Worm (Caenorhabditis elegans): Measurements from ENCODE around the gene gpla-1.
A peak's percentile ranks its signal among the peaks of the same experiment; 100 is the strongest.

gpla-1 gene

ce11 chrV:11900127-11900526 is 37.5 kb downstream of the gpla-1 start:
- TF ChIP-seq M03D4.4 (tag; optimal IDR thresholded peaks at IDR 0.05) (no peak), ceh-43 (GFP tag; optimal IDR thresholded peaks at IDR 0.05) (no peak), pha-4 (tag; optimal IDR thresholded peaks at IDR 0.05) (no peak)

ce11 chrV:11899149-11899548 is 38.5 kb downstream of the gpla-1 start, which contains the start of gene sma-1:
sma-1 (plus strand) TSS chrV:11899449.
- TF ChIP-seq unc-120 (tag; optimal IDR thresholded peaks at IDR 0.05; ENCODE audit: poor library complexity, severe bottlenecking) (no peak), blmp-1 (tag; optimal IDR thresholded peaks at IDR 0.05) (peak; percentile 15), elt-1 (tag; optimal IDR thresholded peaks at IDR 0.05; ENCODE audit: borderline replicate concordance, insufficient read depth) (peak; percentile 12), ceh-43 (GFP tag; optimal IDR thresholded peaks at IDR 0.05) (no peak), elt-3 (tag; optimal IDR thresholded peaks at IDR 0.05) (no peak), ham-2 (GFP tag; optimal IDR thresholded peaks at IDR 0.05) (no peak), lsy-2 (tag; optimal IDR thresholded peaks at IDR 0.05) (no peak)

- TF ChIP-seq sptf-1 (tag; optimal IDR thresholded peaks at IDR 0.05): no peak
- TF ChIP-seq ztf-11 (tag; optimal IDR thresholded peaks at IDR 0.05): no peak
- TF ChIP-seq lsy-2 (tag; optimal IDR thresholded peaks at IDR 0.05): no peak
- TF ChIP-seq ceh-83 (GFP tag; optimal IDR thresholded peaks at IDR 0.05): no peak
- TF ChIP-seq mep-1 (tag; optimal IDR thresholded peaks at IDR 0.05): no peak
- TF ChIP-seq M03D4.4 (tag; optimal IDR thresholded peaks at IDR 0.05): no peak
- TF ChIP-seq elt-1 (tag; optimal IDR thresholded peaks at IDR 0.05; ENCODE audit: borderline replicate concordance, insufficient read depth): no peak
- no peak for TF ChIP-seq flh-1 (GFP tag; optimal IDR thresholded peaks at IDR 0.05)
- no peak for TF ChIP-seq mls-2 (tag; optimal IDR thresholded peaks at IDR 0.05)
- TF ChIP-seq blmp-1 (tag; optimal IDR thresholded peaks at IDR 0.05): no peak
- no peak for TF ChIP-seq snpc-4 (tag; optimal IDR thresholded peaks at IDR 0.05)
- no peak for TF ChIP-seq nhr-2 (tag; optimal IDR thresholded peaks at IDR 0.05)
Observed at ce11 chrV:11897604-11898003, 40.0 kb downstream of the gpla-1 start.

- TF ChIP-seq nhr-2 (tag; optimal IDR thresholded peaks at IDR 0.05) (no peak), mab-5 (tag; optimal IDR thresholded peaks at IDR 0.05) (no peak), sem-2 (GFP tag; optimal IDR thresholded peaks at IDR 0.05) (no peak), lin-32 (GFP tag; optimal IDR thresholded peaks at IDR 0.05) (no peak), lin-13 (tag; optimal IDR thresholded peaks at IDR 0.05) (peak; percentile 25), nhr-237 (tag; optimal IDR thresholded peaks at IDR 0.05) (no peak), M03D4.4 (tag; optimal IDR thresholded peaks at IDR 0.05) (no peak), blmp-1 (tag; optimal IDR thresholded peaks at IDR 0.05) (no peak), lsy-2 (tag; optimal IDR thresholded peaks at IDR 0.05) (no peak), snpc-4 (tag; optimal IDR thresholded peaks at IDR 0.05) (no peak), nhr-76 (tag; optimal IDR thresholded peaks at IDR 0.05) (no peak), mep-1 (tag; optimal IDR thresholded peaks at IDR 0.05) (peak; percentile 50), nhr-12 (tag; optimal IDR thresholded peaks at IDR 0.05) (peak; percentile 32)
Observed at ce11 chrV:11896322-11896898, 41.2 kb downstream of the gpla-1 start.

- TF ChIP-seq nhr-76 (tag; optimal IDR thresholded peaks at IDR 0.05) (no peak), nhr-28 (tag; optimal IDR thresholded peaks at IDR 0.05) (no peak), ces-1 (GFP tag; optimal IDR thresholded peaks at IDR 0.05) (no peak), M03D4.4 (tag; optimal IDR thresholded peaks at IDR 0.05) (no peak), nhr-12 (tag; optimal IDR thresholded peaks at IDR 0.05) (no peak), lin-13 (tag; optimal IDR thresholded peaks at IDR 0.05) (no peak), ceh-83 (GFP tag; optimal IDR thresholded peaks at IDR 0.05) (no peak), zip-8 (tag; optimal IDR thresholded peaks at IDR 0.05) (no peak), nhr-237 (tag; optimal IDR thresholded peaks at IDR 0.05) (no peak), mls-2 (tag; optimal IDR thresholded peaks at IDR 0.05) (no peak)
Observed at ce11 chrV:11893975-11894374, 43.6 kb downstream of the gpla-1 start, which contains the start of gene K12G11.6. K12G11.6 (plus strand) TSS chrV:11894331.

ce11 chrV:11891143-11891862 is 46.3 kb downstream of the gpla-1 start, which contains the start of the genes sodh-2 and srx-76:
sodh-2 (minus strand) TSS chrV:11891243.
srx-76 (plus strand) TSS chrV:11891812.
- no peak for TF ChIP-seq unc-39 (tag; optimal IDR thresholded peaks at IDR 0.05)
- TF ChIP-seq ztf-11 (tag; optimal IDR thresholded peaks at IDR 0.05): no peak
- no peak for TF ChIP-seq sem-2 (GFP tag; optimal IDR thresholded peaks at IDR 0.05)
- TF ChIP-seq hlh-1 (tag; optimal IDR thresholded peaks at IDR 0.05): no peak
- TF ChIP-seq nhr-12 (tag; optimal IDR thresholded peaks at IDR 0.05): no peak
- TF ChIP-seq ces-1 (GFP tag; optimal IDR thresholded peaks at IDR 0.05): no peak
- no peak for TF ChIP-seq mep-1 (tag; optimal IDR thresholded peaks at IDR 0.05)
- no peak for TF ChIP-seq blmp-1 (tag; optimal IDR thresholded peaks at IDR 0.05)
- no peak for TF ChIP-seq ceh-39 (tag; optimal IDR thresholded peaks at IDR 0.05)
- no peak for TF ChIP-seq unc-120 (tag; optimal IDR thresholded peaks at IDR 0.05; ENCODE audit: poor library complexity, severe bottlenecking)
- no peak for TF ChIP-seq zip-8 (tag; optimal IDR thresholded peaks at IDR 0.05)
- no peak for TF ChIP-seq mls-2 (tag; optimal IDR thresholded peaks at IDR 0.05)
- TF ChIP-seq flh-1 (GFP tag; optimal IDR thresholded peaks at IDR 0.05): no peak
- no peak for TF ChIP-seq sptf-1 (tag; optimal IDR thresholded peaks at IDR 0.05)
- TF ChIP-seq drap-1 (GFP tag; optimal IDR thresholded peaks at IDR 0.05): no peak
- no peak for TF ChIP-seq snpc-4 (tag; optimal IDR thresholded peaks at IDR 0.05)
- TF ChIP-seq M03D4.4 (tag; optimal IDR thresholded peaks at IDR 0.05): no peak
